Worm (Caenorhabditis elegans) whole organism, L4 larva: Measurements from ENCODE around the gene lips-10.

Source experiments
- D1046.2 ChIP-seq: fragments of 200-800 bp; sonication (Bioruptor generic); IDR thresholded peaks from 2 replicates; pipeline ENCODE4 v1.3.6; 2022; ENCODE audit warnings: missing genetic modification characterization, missing compliant biosample characterization
- F44E2.7 ChIP-seq: fragments of 200-800 bp; sonication (Bioruptor generic); IDR thresholded peaks from 2 replicates; pipeline ENCODE4 v2.1.2; 2022; ENCODE audit warnings: missing genetic modification characterization, missing compliant biosample characterization
- Y105C5A.15 ChIP-seq: fragments of 200-800 bp; sonication (Bioruptor generic); IDR thresholded peaks from 2 replicates; pipeline ENCODE4 v1.3.6; 2022; ENCODE audit warnings: missing genetic modification characterization, missing compliant biosample characterization
- Y48G9A.11 ChIP-seq: fragments of 200-800 bp; sonication (Bioruptor generic); IDR thresholded peaks from 2 replicates; pipeline ENCODE4 v1.3.6; 2022; ENCODE audit warnings: missing genetic modification reagents, missing genetic modification characterization, missing compliant biosample characterization
- Y5F2A.4 ChIP-seq: fragments of 200-800 bp; sonication (Bioruptor generic); optimal IDR thresholded peaks from 2 replicates; lab custom pipeline; 2018; ENCODE audit warnings: mild to moderate bottlenecking, missing genetic modification characterization, missing compliant biosample characterization
- Y75B8A.6 ChIP-seq: fragments of 200-800 bp; sonication (Bioruptor generic); IDR thresholded peaks from 2 replicates; pipeline ENCODE4 v1.3.6; 2022; ENCODE audit warnings: missing genetic modification reagents, missing genetic modification characterization, missing compliant biosample characterization
- ZK337.2 ChIP-seq: fragments of 200-800 bp; sonication (Bioruptor generic); IDR thresholded peaks from 2 replicates; pipeline ENCODE4 v1.3.6; 2022; ENCODE audit warnings: missing genetic modification reagents, missing genetic modification characterization, missing compliant biosample characterization
- aha-1 ChIP-seq: fragments of 150-350 bp; peaks from one replicate; lab custom pipeline; 2014; ENCODE audit warnings: missing biosample characterization, missing genetic modification characterization
- arid-1 ChIP-seq: fragments of 200-800 bp; sonication (Bioruptor generic); conservative IDR thresholded peaks from 2 replicates; pipeline ENCODE4 v1.3.6; 2022; ENCODE audit warnings: missing genetic modification reagents, missing genetic modification characterization, missing compliant biosample characterization
- attf-4 ChIP-seq: sonication (generic microtip); optimal IDR thresholded peaks from 3 replicates; lab custom pipeline; 2017; ENCODE audit warnings: missing biosample characterization, missing genetic modification characterization
- ceh-20 ChIP-seq: fragments of 200-800 bp; sonication (Bioruptor generic); IDR thresholded peaks from 2 replicates; pipeline ENCODE4 v1.3.6; 2022; ENCODE audit warnings: missing genetic modification reagents, missing genetic modification characterization, missing compliant biosample characterization
- ceh-28 ChIP-seq: fragments of 150-350 bp; optimal IDR thresholded peaks from 2 replicates; lab custom pipeline; 2014; ENCODE audit warnings: missing biosample characterization, missing genetic modification reagents, missing genetic modification characterization
- ceh-32 ChIP-seq: sonication (generic microtip); optimal IDR thresholded peaks from 2 replicates; lab custom pipeline; 2016; ENCODE audit warnings: mild to moderate bottlenecking, missing genetic modification characterization, missing compliant biosample characterization; ENCODE audit not compliant: poor library complexity
- ces-1 ChIP-seq: fragments of 150-350 bp; sonication (generic microtip); optimal IDR thresholded peaks from 4 replicates; lab custom pipeline; 2014; ENCODE audit warnings: missing biosample characterization, missing genetic modification reagents, missing genetic modification characterization
- daf-16 ChIP-seq, 3 experiments: sonication (generic microtip); optimal IDR thresholded peaks; 2 replicates each; lab custom pipeline; 2016 to 2017; ENCODE audit warnings: missing genetic modification characterization in 3 of 3, missing genetic modification reagents in 3 of 3, mild to moderate bottlenecking in 2 of 3, missing compliant biosample characterization in 2 of 3, missing biosample characterization in 1 of 3, moderate library complexity in 1 of 3
- daf-19 ChIP-seq: fragments of 200-800 bp; sonication (Bioruptor generic); conservative IDR thresholded peaks from 2 replicates; pipeline ENCODE4 v1.3.6; 2022; ENCODE audit warnings: missing genetic modification characterization, missing compliant biosample characterization
- daf-8 ChIP-seq: fragments of 200-800 bp; sonication (Bioruptor generic); IDR thresholded peaks from 2 replicates; pipeline ENCODE4 v1.3.6; 2022; ENCODE audit warnings: missing genetic modification characterization, missing compliant biosample characterization
- dmd-9 ChIP-seq: fragments of 200-800 bp; sonication (Bioruptor generic); IDR thresholded peaks from 2 replicates; pipeline ENCODE4 v1.3.6; 2022; ENCODE audit warnings: missing genetic modification reagents, missing genetic modification characterization, missing compliant biosample characterization
- duxl-1 ChIP-seq: sonication (generic microtip); optimal IDR thresholded peaks from 2 replicates; lab custom pipeline; 2016; ENCODE audit warnings: mild to moderate bottlenecking, missing genetic modification characterization, moderate library complexity, missing compliant biosample characterization; ENCODE audit not compliant: poor library complexity
- dve-1 ChIP-seq: sonication (generic microtip); optimal IDR thresholded peaks from 2 replicates; lab custom pipeline; 2017; ENCODE audit warnings: antibody characterized with exemption, mild to moderate bottlenecking, missing genetic modification characterization, missing compliant biosample characterization; ENCODE audit not compliant: insufficient read depth
- egl-27 ChIP-seq: sonication (generic microtip); optimal IDR thresholded peaks from 3 replicates; lab custom pipeline; 2017; ENCODE audit warnings: missing biosample characterization, missing genetic modification reagents, missing genetic modification characterization
- fkh-10 ChIP-seq: fragments of 150-350 bp; optimal IDR thresholded peaks from 2 replicates; lab custom pipeline; 2014; ENCODE audit warnings: missing biosample characterization, missing genetic modification reagents, missing genetic modification characterization
- hlh-11 ChIP-seq: fragments of 200-800 bp; sonication (Bioruptor generic); optimal IDR thresholded peaks from 2 replicates; lab custom pipeline; 2018; ENCODE audit warnings: mild to moderate bottlenecking, missing genetic modification characterization, missing compliant biosample characterization
- hlh-30 ChIP-seq: sonication (generic microtip); optimal IDR thresholded peaks from 2 replicates; lab custom pipeline; 2017; ENCODE audit warnings: antibody characterized with exemption, mild to moderate bottlenecking, missing genetic modification characterization, missing compliant biosample characterization; ENCODE audit not compliant: insufficient read depth
- lin-15B ChIP-seq: fragments of 150-350 bp; sonication (generic microtip); optimal IDR thresholded peaks from 3 replicates; lab custom pipeline; 2014; ENCODE audit warnings: missing biosample characterization, missing genetic modification characterization
- lin-29 ChIP-seq: fragments of 200-800 bp; sonication (Bioruptor generic); IDR thresholded peaks from 2 replicates; pipeline ENCODE4 v1.3.6; 2022; ENCODE audit warnings: missing genetic modification reagents, missing genetic modification characterization, missing compliant biosample characterization
- lin-39 ChIP-seq: fragments of 150-350 bp; optimal IDR thresholded peaks from 2 replicates; lab custom pipeline; 2014; ENCODE audit warnings: missing biosample characterization, missing genetic modification reagents, missing genetic modification characterization
- lsy-2 ChIP-seq, 2 experiments: fragments of 150-350 bp in 1 of 2; sonication (generic microtip) in 1 of 2; optimal IDR thresholded peaks; 2 replicates each; lab custom pipeline; 2014 to 2017; ENCODE audit warnings: missing biosample characterization in 2 of 2, missing genetic modification characterization in 2 of 2
- madf-5 ChIP-seq, 2 experiments: fragments of 200-800 bp; sonication (Bioruptor generic); IDR thresholded peaks; 2 replicates each; pipeline ENCODE4 v1.3.6; 2022; ENCODE audit warnings: missing compliant biosample characterization in 2 of 2, missing genetic modification characterization in 2 of 2
- nhr-237 ChIP-seq: sonication (generic microtip); optimal IDR thresholded peaks from 2 replicates; lab custom pipeline; 2017; ENCODE audit warnings: missing biosample characterization, missing genetic modification characterization
- nhr-42 ChIP-seq: fragments of 200-800 bp; sonication (Bioruptor generic); IDR thresholded peaks from 2 replicates; pipeline ENCODE4 v1.3.6; 2022; ENCODE audit warnings: missing genetic modification characterization, missing compliant biosample characterization
- pqm-1 ChIP-seq: sonication (generic microtip); optimal IDR thresholded peaks from 2 replicates; lab custom pipeline; 2017; ENCODE audit warnings: missing biosample characterization, missing genetic modification characterization
- sdz-12 ChIP-seq: fragments of 200-800 bp; sonication (Bioruptor generic); optimal IDR thresholded peaks from 2 replicates; lab custom pipeline; 2018; ENCODE audit warnings: mild to moderate bottlenecking, missing genetic modification characterization, missing compliant biosample characterization
- spr-1 ChIP-seq: sonication (generic microtip); optimal IDR thresholded peaks from 2 replicates; lab custom pipeline; 2016; ENCODE audit warnings: mild to moderate bottlenecking, missing genetic modification characterization, missing compliant biosample characterization
- unc-39 ChIP-seq: sonication (generic microtip); optimal IDR thresholded peaks from 2 replicates; lab custom pipeline; 2017; ENCODE audit warnings: missing biosample characterization, missing genetic modification characterization
- unc-62 ChIP-seq, 3 experiments: fragments of 150-350 bp in 1 of 3; sonication (generic microtip); optimal IDR thresholded peaks in 2 of 3; peaks in 1 of 3; 1 replicate in 1 of 3; 2 replicates in 2 of 3; lab custom pipeline; 2014 to 2017; ENCODE audit warnings: missing biosample characterization in 3 of 3, missing genetic modification characterization in 3 of 3, missing genetic modification reagents in 3 of 3, missing genotype in 1 of 3
- vab-7 ChIP-seq: fragments of 200-800 bp; sonication (Bioruptor generic); IDR thresholded peaks from 2 replicates; pipeline ENCODE4 v1.3.6; 2022; ENCODE audit warnings: missing genetic modification reagents, missing genetic modification characterization, missing compliant biosample characterization
- zag-1 ChIP-seq: fragments of 150-350 bp; optimal IDR thresholded peaks from 2 replicates; lab custom pipeline; 2014; ENCODE audit warnings: missing biosample characterization, missing genetic modification characterization
- zfp-2 ChIP-seq: sonication (generic microtip); optimal IDR thresholded peaks from 2 replicates; lab custom pipeline; 2016; ENCODE audit warnings: mild to moderate bottlenecking, missing genetic modification characterization, missing compliant biosample characterization
- zip-11 ChIP-seq: fragments of 200-800 bp; sonication (Bioruptor generic); IDR thresholded peaks from 2 replicates; pipeline ENCODE4 v1.3.6; 2022; ENCODE audit warnings: missing genetic modification characterization, missing compliant biosample characterization
- zip-2 ChIP-seq: fragments of 150-350 bp; optimal IDR thresholded peaks from 2 replicates; lab custom pipeline; 2014; ENCODE audit warnings: missing biosample characterization, missing genetic modification characterization
- ztf-7 ChIP-seq: fragments of 150-350 bp; optimal IDR thresholded peaks from 2 replicates; lab custom pipeline; 2014; ENCODE audit warnings: missing biosample characterization, missing genetic modification characterization

lips-10 gene

ce11 chrII:8475306-8475822, 36.4 kb downstream of the lips-10 start, which contains the start of the genes M05D6.1 and M05D6.3:
Gene M05D6.1, minus strand, starts transcription at chrII:8475406.
Gene M05D6.3, plus strand, starts transcription at chrII:8475772.
- no peak for TF ChIP-seq zfp-2 (tag; lab: Kevin White, UChicago)
- TF ChIP-seq ztf-7 (tag; lab: Kevin White, UChicago) = no peak
- no peak for TF ChIP-seq zip-11 (GFP tag; lab: Robert Waterston, UW)
- no peak for TF ChIP-seq zip-2 (tag; lab: Kevin White, UChicago)
- TF ChIP-seq duxl-1 = no peak
- TF ChIP-seq lin-29 (GFP tag; lab: Robert Waterston, UW) = no peak

- TF ChIP-seq vab-7 (GFP tag; lab: Robert Waterston, UW) (peak; percentile 18; the same call in 1 of the 2 replicates), daf-16 (GFP tag; optimal IDR thresholded peaks at IDR 0.05; lab: Kevin White, UChicago) (no peak), daf-16 (tag; optimal IDR thresholded peaks at IDR 0.05; lab: Kevin White, UChicago) (peak; percentile 29), attf-4 (tag; lab: Kevin White, UChicago) (no peak), lsy-2 (tag; optimal IDR thresholded peaks at IDR 0.05; lab: Kevin White, UChicago) (peak in 1 of 2 experiments; percentile 6)
Measured at ce11 chrII:8479337-8479736, 40.4 kb downstream of the lips-10 start.

- no peak for TF ChIP-seq ceh-20 (GFP tag; lab: Robert Waterston, UW)
- no peak for TF ChIP-seq zfp-2 (tag; lab: Kevin White, UChicago)
- no peak for TF ChIP-seq madf-5 (GFP tag; IDR thresholded peaks at IDR 0.05; lab: Robert Waterston, UW)
- TF ChIP-seq aha-1 = peak; percentile 93
- TF ChIP-seq daf-8 = no peak
- no peak for TF ChIP-seq Y48G9A.11 (GFP tag; lab: Robert Waterston, UW)
- TF ChIP-seq unc-62 (GFP tag; optimal IDR thresholded peaks at IDR 0.05 in 1 of 2; lab: Kevin White, UChicago) = peak in 1 of 2 experiments; percentile 11
- TF ChIP-seq unc-62 (tag; optimal IDR thresholded peaks at IDR 0.05; lab: Kevin White, UChicago) = no peak
- no peak for TF ChIP-seq ceh-32 (tag; lab: Kevin White, UChicago)
- TF ChIP-seq unc-39 (tag; lab: Kevin White, UChicago) = no peak
- no peak for TF ChIP-seq egl-27 (tag; lab: Kevin White, UChicago)
- 0 out of 2 replicates have a peak, but pooled peaks have one; percentile 8 for TF ChIP-seq Y105C5A.15 (GFP tag; lab: Robert Waterston, UW)
Measured at ce11 chrII:8480166-8480565, 41.2 kb downstream of the lips-10 start, which contains the start of gene lact-4. Gene lact-4, minus strand, starts transcription at chrII:8480478.

ce11 chrII:8481033-8481708, 42.2 kb downstream of the lips-10 start:
- TF ChIP-seq nhr-237 (tag; lab: Kevin White, UChicago) (no peak), lin-15B (no peak), daf-8 (no peak), hlh-30 (tag; lab: Kevin White, UChicago) (peak; percentile 40), Y5F2A.4 (GFP tag; lab: Kevin White, UChicago) (no peak), ceh-20 (GFP tag; lab: Robert Waterston, UW) (no peak), D1046.2 (no peak), dve-1 (peak; percentile 11), spr-1 (tag; lab: Kevin White, UChicago) (no peak), fkh-10 (GFP tag; lab: Kevin White, UChicago) (no peak), aha-1 (peak; percentile 98), attf-4 (tag; lab: Kevin White, UChicago) (no peak), lin-39 (tag; lab: Kevin White, UChicago) (no peak), sdz-12 (no peak), egl-27 (tag; lab: Kevin White, UChicago) (no peak), daf-19 (GFP tag; lab: Robert Waterston, UW) (0 out of 2 replicates have a peak, but pooled peaks have one; percentile 10), F44E2.7 (no peak), ZK337.2 (no peak), nhr-42 (GFP tag; lab: Robert Waterston, UW) (no peak), ces-1 (GFP tag; lab: Kevin White, UChicago) (no peak), hlh-11 (tag; lab: Kevin White, UChicago) (peak; percentile 60), arid-1 (GFP tag; lab: Robert Waterston, UW) (no peak), dmd-9 (GFP tag; lab: Robert Waterston, UW) (no peak), ztf-7 (tag; lab: Kevin White, UChicago) (no peak), Y75B8A.6 (GFP tag; lab: Robert Waterston, UW) (0 out of 2 replicates have a peak, but pooled peaks have one; percentile 41), pqm-1 (tag; lab: Kevin White, UChicago) (no peak), lin-29 (GFP tag; lab: Robert Waterston, UW) (no peak), ceh-28 (tag; lab: Kevin White, UChicago) (no peak), zag-1 (tag; lab: Kevin White, UChicago) (no peak)
